Worm (Caenorhabditis elegans) whole organism, mixed stage, embryonic: ENCODE results near the gene dgn-1.

Experiments
- lsy-2 ChIP-seq: fragments of 150-350 bp; optimal IDR thresholded peaks from 2 replicates; lab custom pipeline; 2014; ENCODE audit warnings: missing biosample characterization, missing genetic modification characterization
- nhr-76 ChIP-seq: sonication (generic microtip); optimal IDR thresholded peaks from 2 replicates; lab custom pipeline; 2017; ENCODE audit warnings: missing biosample characterization, missing genetic modification characterization
- unc-39 ChIP-seq: fragments of 150-350 bp; optimal IDR thresholded peaks from 2 replicates; lab custom pipeline; 2014; ENCODE audit warnings: missing biosample characterization, missing genetic modification characterization
- zip-8 ChIP-seq: fragments of 150-350 bp; optimal IDR thresholded peaks from 2 replicates; lab custom pipeline; 2014; ENCODE audit warnings: missing biosample characterization, missing genetic modification characterization
- ztf-11 ChIP-seq: fragments of 150-350 bp; optimal IDR thresholded peaks from 2 replicates; lab custom pipeline; 2014; ENCODE audit warnings: missing biosample characterization, missing genetic modification characterization

Gene dgn-1

DNA sequence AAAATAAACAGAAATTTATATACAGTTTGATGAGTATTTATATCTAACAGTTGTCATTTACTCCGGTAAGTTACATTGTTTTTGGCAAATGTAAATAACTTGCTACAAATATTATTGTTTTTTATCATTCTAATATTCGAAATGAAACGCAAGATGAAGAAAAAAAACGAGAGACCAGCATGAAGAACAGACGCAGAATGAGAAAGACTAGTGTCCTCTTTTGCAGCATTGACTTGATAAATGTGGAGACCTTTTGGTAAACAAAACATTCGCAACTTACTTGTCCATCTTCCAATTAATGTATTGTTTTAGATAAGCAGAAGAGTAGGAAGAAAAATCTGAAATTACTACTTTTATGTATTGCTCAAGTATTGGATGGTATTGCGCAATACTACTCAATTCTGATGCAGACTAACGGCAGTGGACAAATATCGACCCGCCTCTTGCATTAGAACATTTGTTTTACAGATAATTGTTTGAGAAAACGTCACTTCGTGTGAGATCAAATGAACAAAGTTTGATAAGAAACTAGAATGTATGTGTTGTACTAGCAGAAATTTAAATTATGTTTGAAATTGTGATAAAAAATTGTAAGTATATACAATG lies 51.6 kb downstream of the dgn-1 start, which contains the start of gene pgp-6:
Gene pgp-6 (minus strand): TSS at position 288 of the 606 bp plus-strand sequence.
- no peak for TF ChIP-seq ztf-11 (tag; lab: Kevin White, UChicago)
- TF ChIP-seq lsy-2 (tag; lab: Kevin White, UChicago) = no peak
- peak; percentile 94 for TF ChIP-seq zip-8 (tag; lab: Kevin White, UChicago)
- no peak for TF ChIP-seq unc-39
- TF ChIP-seq nhr-76 (tag; lab: Kevin White, UChicago) = no peak
